Fruit fly (Drosophila melanogaster) whole organism, wandering third instar larva: ENCODE data around the gene CG42337.

Experiments
- Abd-B ChIP-seq: fragments of >200 bp; optimal IDR thresholded peaks from 2 replicates; lab custom pipeline; 2017; ENCODE audit warnings: missing biosample characterization, missing genetic modification characterization
- CG32264 ChIP-seq: fragments of 200-800 bp; sonication (Bioruptor generic); optimal IDR thresholded peaks from 2 replicates; lab custom pipeline; 2016; ENCODE audit warnings: missing biosample characterization, missing genetic modification characterization
- CG9705 ChIP-seq: fragments of 200-800 bp; sonication (Bioruptor generic); optimal IDR thresholded peaks from 2 replicates; lab custom pipeline; 2018; ENCODE audit warnings: missing biosample characterization, mild to moderate bottlenecking, missing genetic modification characterization
- Dfd ChIP-seq: fragments of >200 bp; optimal IDR thresholded peaks from 2 replicates; lab custom pipeline; 2017; ENCODE audit warnings: missing biosample characterization, missing genetic modification characterization
- Dif ChIP-seq: fragments of 200-275, 200-300 bp; sonication (Bioruptor generic); optimal IDR thresholded peaks from 2 replicates; lab custom pipeline; 2018; ENCODE audit warnings: missing biosample characterization, missing genetic modification characterization; ENCODE audit not compliant: partially characterized antibody
- GATAd ChIP-seq: sonication (Bioruptor generic); optimal IDR thresholded peaks from 2 replicates; lab custom pipeline; 2016; ENCODE audit warnings: missing biosample characterization, missing genetic modification characterization
- HLH106 ChIP-seq: fragments of 200-800 bp; optimal IDR thresholded peaks from 3 replicates; lab custom pipeline; 2019; ENCODE audit warnings: missing biosample characterization, mild to moderate bottlenecking, missing genetic modification characterization, moderate library complexity
- Hnf4 ChIP-seq: fragments of 200-800 bp; sonication (Bioruptor generic); optimal IDR thresholded peaks from 2 replicates; lab custom pipeline; 2016; ENCODE audit warnings: missing biosample characterization, mild to moderate bottlenecking, missing genetic modification characterization
- Hr83 ChIP-seq: fragments of 200-300 bp; sonication (Bioruptor generic); optimal IDR thresholded peaks from 2 replicates; lab custom pipeline; 2016; ENCODE audit warnings: missing biosample characterization, mild to moderate bottlenecking, missing genetic modification characterization, moderate library complexity; ENCODE audit not compliant: poor library complexity, severe bottlenecking
- Jra ChIP-seq: sonication (Bioruptor generic); optimal IDR thresholded peaks from 2 replicates; lab custom pipeline; 2016; ENCODE audit warnings: missing biosample characterization, missing genetic modification characterization
- Mio ChIP-seq: sonication (Bioruptor generic); optimal IDR thresholded peaks from 2 replicates; lab custom pipeline; 2016; ENCODE audit warnings: missing biosample characterization, missing genetic modification characterization
- Myc ChIP-seq: fragments of >200 bp; optimal IDR thresholded peaks from 2 replicates; lab custom pipeline; 2017
- N ChIP-seq: fragments of >200 bp; optimal IDR thresholded peaks from 2 replicates; lab custom pipeline; 2018; ENCODE audit warnings: missing biosample characterization, missing external identifiers, missing genetic modification characterization
- OdsH ChIP-seq: fragments of 200-800 bp; sonication (Bioruptor generic); optimal IDR thresholded peaks from 2 replicates; lab custom pipeline; 2016; ENCODE audit warnings: missing biosample characterization, mild to moderate bottlenecking, missing genetic modification characterization
- Rel ChIP-seq, 2 experiments: fragments of 200-800 bp; sonication (Bioruptor generic) in 1 of 2; optimal IDR thresholded peaks; 2 replicates in 1 of 2; 3 replicates in 1 of 2; lab custom pipeline; 2016 to 2019; ENCODE audit warnings: mild to moderate bottlenecking in 2 of 2, missing biosample characterization in 2 of 2, missing genetic modification characterization in 2 of 2, moderate library complexity in 1 of 2
- Sp1 ChIP-seq: fragments of 200-800 bp; sonication (Bioruptor generic); optimal IDR thresholded peaks from 3 replicates; lab custom pipeline; 2019; ENCODE audit warnings: missing biosample characterization, mild to moderate bottlenecking, missing genetic modification characterization, moderate library complexity
- Vsx2 ChIP-seq: fragments of 200-300, 225-300 bp; sonication (Bioruptor generic); optimal IDR thresholded peaks from 2 replicates; lab custom pipeline; 2018; ENCODE audit warnings: missing biosample characterization, missing genetic modification characterization; ENCODE audit not compliant: partially characterized antibody
- br ChIP-seq: fragments of 200-800 bp; sonication (Bioruptor generic); optimal IDR thresholded peaks from 2 replicates; lab custom pipeline; 2016; ENCODE audit warnings: missing biosample characterization, missing genetic modification characterization
- brk ChIP-seq: fragments of 200-800 bp; sonication (Bioruptor generic); optimal IDR thresholded peaks from 2 replicates; lab custom pipeline; 2016; ENCODE audit warnings: missing biosample characterization, mild to moderate bottlenecking, missing genetic modification characterization
- dl ChIP-seq, 2 experiments: fragments of 175-275, 200-275 bp in 1 of 2; fragments of 200-275 bp in 1 of 2; sonication (Bioruptor generic); optimal IDR thresholded peaks; lab custom pipeline; 2018; ENCODE audit warnings: mild to moderate bottlenecking in 2 of 2, missing biosample characterization in 2 of 2, missing genetic modification characterization in 2 of 2, moderate library complexity in 2 of 2; ENCODE audit not compliant: partially characterized antibody in 2 of 2, insufficient read depth in 1 of 2
- dsf ChIP-seq: sonication (Bioruptor generic); optimal IDR thresholded peaks from 2 replicates; lab custom pipeline; 2016; ENCODE audit warnings: missing biosample characterization, missing genetic modification characterization, borderline replicate concordance
- ey ChIP-seq: fragments of 200-800 bp; sonication (Bioruptor generic); optimal IDR thresholded peaks from 2 replicates; lab custom pipeline; 2016; ENCODE audit warnings: missing biosample characterization, missing genetic modification characterization
- foxo ChIP-seq, 2 experiments: fragments of 200-800 bp; sonication (Bioruptor generic); optimal IDR thresholded peaks; 2 replicates in 1 of 2; 3 replicates in 1 of 2; lab custom pipeline; 2016 to 2017; ENCODE audit warnings: missing biosample characterization in 2 of 2, missing genetic modification characterization in 2 of 2
- fru ChIP-seq: fragments of 200-800 bp; sonication (Bioruptor generic); optimal IDR thresholded peaks from 3 replicates; lab custom pipeline; 2016; ENCODE audit warnings: missing biosample characterization, mild to moderate bottlenecking, missing genetic modification characterization
- jim ChIP-seq: fragments of 175-275, 200-325 bp; sonication (Bioruptor generic); optimal IDR thresholded peaks from 2 replicates; lab custom pipeline; 2016; ENCODE audit warnings: missing biosample characterization, mild to moderate bottlenecking, missing genetic modification characterization
- lola ChIP-seq: fragments of >200 bp; optimal IDR thresholded peaks from 2 replicates; lab custom pipeline; 2017; ENCODE audit warnings: missing biosample characterization, missing genetic modification characterization
- pan ChIP-seq: fragments of >200 bp; optimal IDR thresholded peaks from 2 replicates; lab custom pipeline; 2017
- psq ChIP-seq: fragments of 200-800 bp; sonication (Bioruptor generic); optimal IDR thresholded peaks from 3 replicates; lab custom pipeline; 2017; ENCODE audit warnings: missing biosample characterization, mild to moderate bottlenecking, missing genetic modification characterization, moderate library complexity
- rgr ChIP-seq: fragments of 200-800 bp; sonication (Bioruptor generic); optimal IDR thresholded peaks from 3 replicates; lab custom pipeline; 2016; ENCODE audit warnings: missing biosample characterization, mild to moderate bottlenecking, missing genetic modification characterization
- sage ChIP-seq: fragments of 200-800 bp; sonication (Bioruptor generic); optimal IDR thresholded peaks from 2 replicates; lab custom pipeline; 2016; ENCODE audit warnings: missing biosample characterization, mild to moderate bottlenecking, missing genetic modification characterization
- sv ChIP-seq: fragments of 200-800 bp; sonication (Bioruptor generic); optimal IDR thresholded peaks from 3 replicates; lab custom pipeline; 2016; ENCODE audit warnings: missing biosample characterization, missing genetic modification characterization
- tai ChIP-seq: sonication (Bioruptor generic); optimal IDR thresholded peaks from 2 replicates; lab custom pipeline; 2016; ENCODE audit warnings: missing biosample characterization, missing genetic modification characterization
- usp ChIP-seq: fragments of >200 bp; optimal IDR thresholded peaks from 2 replicates; lab custom pipeline; 2017; ENCODE audit warnings: missing biosample characterization, missing genetic modification characterization

CG42337 gene

DNA sequence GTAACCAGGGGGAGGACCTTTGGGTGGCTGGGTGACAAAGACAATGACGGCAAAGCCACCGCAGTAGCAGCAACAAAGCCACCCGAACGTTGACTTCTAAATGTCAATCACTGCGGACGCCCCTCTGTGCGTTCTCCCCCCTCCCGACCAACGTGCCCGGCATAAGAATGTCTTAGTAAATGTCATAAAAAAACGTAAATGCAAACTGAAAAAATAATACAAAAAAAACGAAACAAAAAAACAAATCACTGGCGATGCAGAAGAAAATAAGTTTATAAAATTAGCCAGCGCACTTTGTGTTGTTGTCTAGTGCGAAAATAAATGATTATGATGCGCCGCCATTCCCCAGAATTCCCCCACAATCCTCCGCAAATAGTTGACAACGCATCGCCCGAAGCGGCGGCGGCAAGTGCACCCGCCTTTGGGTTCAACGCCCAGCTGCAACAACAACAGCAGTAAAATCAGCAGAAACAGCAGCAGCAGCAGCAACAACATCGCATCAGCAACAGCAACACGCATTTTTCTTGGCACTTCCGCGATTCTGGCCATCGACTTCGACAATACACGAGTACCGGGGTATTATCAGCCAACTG lies 43.9 kb upstream of the CG42337 start:
- peak; percentile 21 for TF ChIP-seq Dfd (GFP tag; lab: Kevin White, UChicago)
- TF ChIP-seq ey (GFP tag; lab: Kevin White, UChicago): no peak
- no peak for TF ChIP-seq HLH106 (tag; lab: Kevin White, UChicago)

- TF ChIP-seq Dfd (GFP tag; lab: Kevin White, UChicago) (peak; percentile 92), foxo (GFP tag; optimal IDR thresholded peaks at IDR 0.05; lab: Kevin White, UChicago) (no peak)
Measured at dm6 chr3L:21230762-21231161, 37.6 kb upstream of the CG42337 start.

DNA sequence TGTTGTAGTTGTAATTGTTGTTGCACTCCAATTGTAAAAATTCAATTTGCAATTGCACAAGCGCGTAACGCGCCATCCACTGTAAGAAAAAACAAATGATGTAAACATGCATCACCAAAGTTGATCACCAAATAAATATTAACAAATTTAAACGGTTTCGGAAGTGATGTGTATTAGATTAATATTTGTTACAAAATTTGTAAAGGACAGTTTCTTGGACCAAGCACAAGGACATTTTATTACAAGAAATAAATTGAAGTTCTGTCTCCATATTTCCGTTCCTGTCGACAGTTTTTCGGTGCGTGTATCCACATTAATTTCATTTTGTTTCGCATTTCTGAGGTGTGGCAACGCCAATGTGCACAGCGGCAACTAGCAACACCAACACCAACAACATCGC lies 36.6 kb upstream of the CG42337 start:
- TF ChIP-seq jim (GFP tag; lab: Kevin White, UChicago) (no peak), pan (lab: Kevin White, UChicago) (no peak), CG32264 (GFP tag; lab: Kevin White, UChicago) (no peak), GATAd (GFP tag; lab: Kevin White, UChicago) (no peak), N (no peak), OdsH (no peak), foxo (GFP tag; optimal IDR thresholded peaks at IDR 0.05; lab: Kevin White, UChicago) (no peak), Hnf4 (GFP tag; lab: Kevin White, UChicago) (no peak), fru (GFP tag; lab: Kevin White, UChicago) (no peak), CG9705 (GFP tag; lab: Kevin White, UChicago) (no peak), sv (GFP tag; lab: Kevin White, UChicago) (no peak), psq (GFP tag; lab: Kevin White, UChicago) (no peak), usp (no peak), Myc (no peak), Mio (GFP tag; lab: Kevin White, UChicago) (no peak)

- TF ChIP-seq Abd-B (GFP tag; lab: Kevin White, UChicago) (no peak), dl (GFP tag; optimal IDR thresholded peaks at IDR 0.05; lab: Kevin White, UChicago; ENCODE audit: insufficient read depth in 1 of 2, partially characterized antibody in 2 of 2) (no peak), Vsx2 (GFP tag; lab: Kevin White, UChicago) (no peak), foxo (GFP tag; optimal IDR thresholded peaks at IDR 0.05; lab: Kevin White, UChicago) (no peak)
Measured at dm6 chr3L:21226309-21226708, 33.1 kb upstream of the CG42337 start, which contains the start of gene Eip78C. TSS of gene Eip78C (plus strand) at chr3L:21226609.

- TF ChIP-seq N (no peak), Vsx2 (GFP tag; lab: Kevin White, UChicago) (no peak), Hnf4 (GFP tag; lab: Kevin White, UChicago) (no peak), Dfd (GFP tag; lab: Kevin White, UChicago) (no peak), usp (no peak), jim (GFP tag; lab: Kevin White, UChicago) (no peak)
Measured at dm6 chr3L:21225642-21226041, 32.5 kb upstream of the CG42337 start.

DNA sequence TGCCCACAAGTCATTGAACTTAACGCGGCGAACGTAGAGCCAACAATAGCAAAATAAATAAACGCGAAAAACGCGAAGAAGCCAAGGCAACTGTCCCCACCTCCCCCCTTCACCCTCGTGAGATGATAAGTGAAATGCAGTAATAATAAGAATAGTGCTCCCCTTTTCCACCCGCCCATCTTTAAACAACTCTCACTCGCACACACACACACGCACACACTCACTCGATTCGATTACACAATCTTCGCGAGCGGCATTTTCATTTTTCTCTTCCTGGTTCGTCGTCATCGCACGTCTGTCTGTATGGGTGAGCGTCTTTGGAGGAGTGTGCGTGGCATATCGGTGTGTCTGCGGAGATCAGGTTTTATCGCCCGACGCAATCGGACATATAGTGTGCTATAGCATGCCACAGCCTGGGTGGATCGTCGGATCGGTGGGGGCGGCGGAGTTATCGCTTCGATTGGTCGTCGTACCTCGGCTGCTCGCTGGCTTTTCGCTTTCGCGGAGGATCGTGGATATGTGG lies 31.6 kb upstream of the CG42337 start:
- TF ChIP-seq Jra (no peak), pan (lab: Kevin White, UChicago) (no peak), Hnf4 (GFP tag; lab: Kevin White, UChicago) (no peak), sv (GFP tag; lab: Kevin White, UChicago) (no peak), rgr (GFP tag; lab: Kevin White, UChicago) (no peak), Vsx2 (GFP tag; lab: Kevin White, UChicago) (no peak), psq (GFP tag; lab: Kevin White, UChicago) (peak; percentile 13), foxo (GFP tag; optimal IDR thresholded peaks at IDR 0.05; lab: Kevin White, UChicago) (peak in 1 of 2 experiments; percentile 27), GATAd (GFP tag; lab: Kevin White, UChicago) (no peak), Dfd (GFP tag; lab: Kevin White, UChicago) (peak; percentile 16), ey (GFP tag; lab: Kevin White, UChicago) (no peak), OdsH (no peak), N (no peak), usp (no peak), Rel (GFP tag; optimal IDR thresholded peaks at IDR 0.05; lab: Kevin White, UChicago) (no peak), Rel (tag; optimal IDR thresholded peaks at IDR 0.05; lab: Kevin White, UChicago) (no peak), Sp1 (GFP tag; lab: Kevin White, UChicago) (no peak), Dif (GFP tag; lab: Kevin White, UChicago) (no peak), sage (GFP tag; lab: Kevin White, UChicago) (no peak), lola (GFP tag; lab: Kevin White, UChicago) (no peak), Abd-B (GFP tag; lab: Kevin White, UChicago) (no peak), dl (GFP tag; optimal IDR thresholded peaks at IDR 0.05; lab: Kevin White, UChicago; ENCODE audit: insufficient read depth in 1 of 2, partially characterized antibody in 2 of 2) (no peak), tai (no peak), br (peak; percentile 26), CG32264 (GFP tag; lab: Kevin White, UChicago) (no peak), Mio (GFP tag; lab: Kevin White, UChicago) (no peak), Hr83 (GFP tag; lab: Kevin White, UChicago) (no peak), jim (GFP tag; lab: Kevin White, UChicago) (no peak), dsf (GFP tag; lab: Kevin White, UChicago) (no peak), brk (GFP tag; lab: Kevin White, UChicago) (no peak)
